Fruit fly (Drosophila melanogaster): ENCODE data around the gene Lrp4.

Gene Lrp4

dm6 chrX:15889780-15890608, 20.7 kb upstream of the Lrp4 start, which contains the start of the genes MSBP and CG15916 (continued):
- no peak for TF ChIP-seq Neu2 (GFP tag; optimal IDR thresholded peaks at IDR 0.05; ENCODE audit: borderline replicate concordance)
- TF ChIP-seq al (GFP tag; IDR thresholded peaks at IDR 0.05) = no peak
- no peak for TF ChIP-seq CG2199 (GFP tag; IDR thresholded peaks at IDR 0.05)
- TF ChIP-seq pita (GFP tag; optimal IDR thresholded peaks at IDR 0.05) = no peak
- no peak for TF ChIP-seq CG12299 (tag; optimal IDR thresholded peaks at IDR 0.05)
- peak; percentile 74; the same call in 1 of the 3 replicates for TF ChIP-seq CG17361 (GFP tag; IDR thresholded peaks at IDR 0.05)
- peak; percentile 53 for TF ChIP-seq Ssrp (tag; optimal IDR thresholded peaks at IDR 0.05)
- peak; percentile 64 for TF ChIP-seq row (GFP tag; IDR thresholded peaks at IDR 0.05)
- TF ChIP-seq Hr3 (GFP tag; optimal IDR thresholded peaks at IDR 0.05) = peak; percentile 22
- TF ChIP-seq MBD-R2 (GFP tag; IDR thresholded peaks at IDR 0.05) = peak; percentile 11; the same call in 1 of the 2 replicates
- no peak for TF ChIP-seq Antp (GFP tag; optimal IDR thresholded peaks at IDR 0.05)
- TF ChIP-seq Hmr (GFP tag; optimal IDR thresholded peaks at IDR 0.05) = peak; percentile 32
- peak in 1 of 2 experiments; percentile 87 for TF ChIP-seq Hr78 (GFP tag; optimal IDR thresholded peaks at IDR 0.05)
- no peak for TF ChIP-seq D19B (GFP tag; optimal IDR thresholded peaks at IDR 0.05)
- TF ChIP-seq rib (GFP tag; IDR thresholded peaks at IDR 0.05) = no peak
- TF ChIP-seq CG16863 (GFP tag; optimal IDR thresholded peaks at IDR 0.05) = no peak
- peak; percentile 9 for TF ChIP-seq zen (tag; optimal IDR thresholded peaks at IDR 0.05)
- TF ChIP-seq CG14710 (tag; optimal IDR thresholded peaks at IDR 0.05) = peak; percentile 66
- no peak for TF ChIP-seq Spps (tag; optimal IDR thresholded peaks at IDR 0.05)
- TF ChIP-seq CG1602 (GFP tag; optimal IDR thresholded peaks at IDR 0.05) = peak; percentile 13
- TF ChIP-seq az2 (GFP tag; optimal IDR thresholded peaks at IDR 0.05) = peak; percentile 9
- peak; percentile 69 for TF ChIP-seq nom (GFP tag; optimal IDR thresholded peaks at IDR 0.05)
- TF ChIP-seq grn (GFP tag; optimal IDR thresholded peaks at IDR 0.05) = no peak
- peak; percentile 27 for TF ChIP-seq CG8924 (tag; optimal IDR thresholded peaks at IDR 0.05)
- TF ChIP-seq CG2120 (GFP tag; optimal IDR thresholded peaks at IDR 0.05) = peak; percentile 41
- TF ChIP-seq Dfd (GFP tag; optimal IDR thresholded peaks at IDR 0.05) = peak in 1 of 2 experiments; percentile 3
- TF ChIP-seq CG12155 (GFP tag; optimal IDR thresholded peaks at IDR 0.05) = peak; percentile 25
- TF ChIP-seq CG11723 (GFP tag; optimal IDR thresholded peaks at IDR 0.05) = peak; percentile 61
- TF ChIP-seq Max (GFP tag; optimal IDR thresholded peaks at IDR 0.05) = peak; percentile 12
- TF ChIP-seq CG16779 (GFP tag; IDR thresholded peaks at IDR 0.05) = no peak
- no peak for TF ChIP-seq dan (GFP tag; IDR thresholded peaks at IDR 0.05)
- 0 out of 3 replicates have a peak, but pooled peaks have one; percentile 14 for TF ChIP-seq CG34422 (GFP tag; IDR thresholded peaks at IDR 0.05)
- TF ChIP-seq CG14860 (GFP tag; IDR thresholded peaks at IDR 0.05; ENCODE audit: partially characterized antibody) = 0 out of 3 replicates have a peak, but pooled peaks have one; percentile 29
- peak; percentile 38 for TF ChIP-seq CG2116 (GFP tag; optimal IDR thresholded peaks at IDR 0.05)
- no peak for TF ChIP-seq Oaz (GFP tag; IDR thresholded peaks at IDR 0.05)
- TF ChIP-seq ssp (GFP tag; IDR thresholded peaks at IDR 0.05) = peak; percentile 93
- TF ChIP-seq Sry-β (GFP tag; optimal IDR thresholded peaks at IDR 0.05) = no peak
- TF ChIP-seq CG8359 (GFP tag; optimal IDR thresholded peaks at IDR 0.05; ENCODE audit: borderline replicate concordance) = no peak
- TF ChIP-seq D (optimal IDR thresholded peaks at IDR 0.05) = no peak
- peak; percentile 37 for TF ChIP-seq D (GFP tag; optimal IDR thresholded peaks at IDR 0.05)
- TF ChIP-seq Lhr (GFP tag; optimal IDR thresholded peaks at IDR 0.05) = peak; percentile 29
- 0 out of 3 replicates have a peak, but pooled peaks have one; percentile 21 for TF ChIP-seq knrl (GFP tag; IDR thresholded peaks at IDR 0.05; ENCODE audit: partially characterized antibody)
- TF ChIP-seq Atf-2 (GFP tag; optimal IDR thresholded peaks at IDR 0.05) = no peak
- peak; percentile 46 for TF ChIP-seq CG12659 (GFP tag; optimal IDR thresholded peaks at IDR 0.05)
- peak; percentile 15 for TF ChIP-seq CG15269 (tag; optimal IDR thresholded peaks at IDR 0.05)
- peak; percentile 14 for TF ChIP-seq twi (tag; optimal IDR thresholded peaks at IDR 0.05)
- no peak for TF ChIP-seq gt (GFP tag; IDR thresholded peaks at IDR 0.05)
- no peak for TF ChIP-seq lbe (GFP tag; optimal IDR thresholded peaks at IDR 0.05)
- TF ChIP-seq CG17829 (tag; optimal IDR thresholded peaks at IDR 0.05) = peak; percentile 41
